Worm (Caenorhabditis elegans): ENCODE results near the gene mip-2.

DNA sequence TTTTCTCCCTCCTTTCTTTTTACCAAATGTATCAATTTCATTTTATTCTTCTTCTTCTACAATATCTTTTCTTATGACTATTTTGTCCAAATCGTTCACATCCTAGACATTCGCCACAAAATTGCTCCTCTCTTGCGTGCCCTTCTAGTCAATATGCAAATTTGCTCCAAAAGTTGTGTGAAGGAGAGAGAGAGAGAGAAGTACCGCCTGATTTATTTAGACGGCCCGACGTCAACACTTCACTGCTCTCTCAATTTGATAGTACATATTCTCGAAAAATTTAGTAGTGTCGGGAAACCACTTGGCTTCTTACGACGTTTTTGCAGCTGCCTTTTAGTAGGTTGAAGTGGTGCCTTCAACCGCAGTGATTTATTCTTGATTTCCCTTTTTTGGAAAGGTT, 14.8 kb upstream of the mip-2 start:
- TF ChIP-seq ceh-36 (tag; optimal IDR thresholded peaks at IDR 0.05) (no peak), ama-1 (optimal IDR thresholded peaks at IDR 0.05) (no peak), hmg-4 (GFP tag; optimal IDR thresholded peaks at IDR 0.05) (no peak), ceh-13 (GFP tag; optimal IDR thresholded peaks at IDR 0.05) (no peak), aly-1 (tag; optimal IDR thresholded peaks at IDR 0.05) (no peak), F13C5.2 (tag; optimal IDR thresholded peaks at IDR 0.05) (no peak), flt-1 (GFP tag; IDR thresholded peaks at IDR 0.05) (no peak), tbx-37 (GFP tag; conservative IDR thresholded peaks at IDR 0.05) (no peak), tbx-11 (GFP tag; IDR thresholded peaks at IDR 0.05) (no peak)

All from whole organism, early embryonic.